Fruit fly (Drosophila melanogaster) S2 (cell line): ENCODE measurements around the gene msb1l.

Experiments
- CG8478 ChIP-seq: fragments of >200 bp; optimal IDR thresholded peaks from 2 replicates; lab custom pipeline; 2018
- CTCF ChIP-seq, 2 experiments: fragments of >200 bp; optimal IDR thresholded peaks; 2 replicates each; lab custom pipeline; 2018

DNA sequence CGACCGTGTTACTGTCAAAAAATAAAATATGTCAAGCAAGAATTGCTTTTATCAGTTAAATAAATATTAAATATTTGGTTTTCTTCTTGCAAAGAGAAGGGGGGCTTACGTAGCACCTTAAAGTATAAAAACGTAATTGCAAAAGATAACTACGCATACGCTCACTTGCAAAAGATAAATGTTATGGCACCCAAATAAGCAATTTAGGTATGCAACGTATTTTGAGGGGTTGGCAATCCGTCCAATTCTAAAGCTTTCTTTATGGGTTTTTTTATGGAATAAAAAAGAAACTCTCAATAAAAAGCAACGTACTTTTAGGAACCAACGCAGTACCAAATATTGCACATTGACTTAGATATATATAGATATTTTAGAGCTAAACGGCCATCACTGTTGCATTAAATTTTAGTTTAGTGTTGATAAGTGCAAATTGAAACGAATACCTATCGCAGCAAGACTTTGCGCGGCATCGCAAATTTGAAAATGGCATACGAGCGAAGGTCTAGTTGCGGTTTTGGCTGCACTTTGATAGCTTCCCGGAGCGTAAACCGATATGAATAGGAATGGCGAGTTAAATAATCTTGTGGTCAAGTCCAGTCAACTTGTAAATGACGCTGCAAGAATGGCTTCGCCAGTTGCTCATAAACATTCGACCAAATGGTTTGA is 12.1 kb upstream of the msb1l start, which contains the start of gene CG13077:
- TF ChIP-seq CG8478 (lab: Kevin White, UChicago), result no peak
- no peak for TF ChIP-seq CTCF (optimal IDR thresholded peaks at IDR 0.05; lab: Kevin White, UChicago)
